Fruit fly (Drosophila melanogaster): ENCODE results near the gene ppk22.

The ppk22 gene

dm6 chr3R:24875939-24876842 is 16.6 kb upstream of the ppk22 start, which contains the start of gene CG3744 (continued):
- peak; percentile 95 for TF ChIP-seq CG10366 (GFP tag; IDR thresholded peaks at IDR 0.05)
- TF ChIP-seq sim (GFP tag; IDR thresholded peaks at IDR 0.05): peak; percentile 49; the same call in 1 of the 2 replicates
- no peak for TF ChIP-seq Tbp (GFP tag; optimal IDR thresholded peaks at IDR 0.05)
- TF ChIP-seq ara (GFP tag; IDR thresholded peaks at IDR 0.05): peak; percentile 92
- peak; percentile 93 for TF ChIP-seq sug (tag; optimal IDR thresholded peaks at IDR 0.05)
- peak; percentile 92 for TF ChIP-seq CG17361 (GFP tag; IDR thresholded peaks at IDR 0.05)
- TF ChIP-seq CG17912 (GFP tag; optimal IDR thresholded peaks at IDR 0.05): peak; percentile 56
- peak in 1 of 2 experiments; percentile 71 for TF ChIP-seq Dfd (GFP tag; optimal IDR thresholded peaks at IDR 0.05)
- TF ChIP-seq otp (GFP tag; IDR thresholded peaks at IDR 0.05): peak; percentile 93
- TF ChIP-seq CG14014 (GFP tag; IDR thresholded peaks at IDR 0.05): peak; percentile 95
- TF ChIP-seq ssp (GFP tag; IDR thresholded peaks at IDR 0.05): peak; percentile 86
- TF ChIP-seq seq (GFP tag; IDR thresholded peaks at IDR 0.05): peak; percentile 82
- peak; percentile 88 for TF ChIP-seq CG34224 (GFP tag; IDR thresholded peaks at IDR 0.05; ENCODE audit: partially characterized antibody)
- peak; percentile 75 to 77 for TF ChIP-seq Pdp1 (GFP tag; optimal IDR thresholded peaks at IDR 0.05)
- TF ChIP-seq crc (GFP tag; optimal IDR thresholded peaks at IDR 0.05): peak; percentile 25
- peak; percentile 85 for TF ChIP-seq CG32767 (GFP tag; IDR thresholded peaks at IDR 0.05)
- TF ChIP-seq CG8924 (tag; optimal IDR thresholded peaks at IDR 0.05): peak; percentile 90
- peak; percentile 89 for TF ChIP-seq CG18262 (tag; optimal IDR thresholded peaks at IDR 0.05)
- peak; percentile 84 for TF ChIP-seq Awh (GFP tag; IDR thresholded peaks at IDR 0.05)
- TF ChIP-seq CHES-1-like (GFP tag; optimal IDR thresholded peaks at IDR 0.05): peak; percentile 53
- peak; percentile 94 for TF ChIP-seq vnd (GFP tag; IDR thresholded peaks at IDR 0.05; ENCODE audit: partially characterized antibody)
- peak; percentile 96 for TF ChIP-seq knrl (GFP tag; IDR thresholded peaks at IDR 0.05; ENCODE audit: partially characterized antibody)
- peak; percentile 96 for TF ChIP-seq CG16813 (GFP tag; IDR thresholded peaks at IDR 0.05; ENCODE audit: partially characterized antibody)
- TF ChIP-seq CG12942 (GFP tag; optimal IDR thresholded peaks at IDR 0.05): peak; percentile 87
- TF ChIP-seq tll (GFP tag; optimal IDR thresholded peaks at IDR 0.05): no peak
- TF ChIP-seq CG13296 (GFP tag; optimal IDR thresholded peaks at IDR 0.05): peak; percentile 90

- TF ChIP-seq cas (GFP tag; IDR thresholded peaks at IDR 0.05) (no peak), CG30020 (tag; optimal IDR thresholded peaks at IDR 0.05) (peak; percentile 8), CG10267 (tag; optimal IDR thresholded peaks at IDR 0.05) (peak; percentile 47), yki (optimal IDR thresholded peaks at IDR 0.05) (no peak), knrl (GFP tag; IDR thresholded peaks at IDR 0.05; ENCODE audit: partially characterized antibody) (peak; percentile 27; the same call in 1 of the 3 replicates), ase (GFP tag; IDR thresholded peaks at IDR 0.05) (peak; percentile 36; the same call in 1 of the 3 replicates), sqz (GFP tag; optimal IDR thresholded peaks at IDR 0.05) (peak; percentile 43), Trl (optimal IDR thresholded peaks at IDR 0.05) (no peak), Trl (GFP tag; optimal IDR thresholded peaks at IDR 0.05) (no peak), E2f2 (GFP tag; IDR thresholded peaks at IDR 0.05) (peak; percentile 100), prd (optimal IDR thresholded peaks at IDR 0.05) (no peak), prd (GFP tag; IDR thresholded peaks at IDR 0.05) (0 out of 3 replicates have a peak, but pooled peaks have one; percentile 13), mirr (GFP tag; optimal IDR thresholded peaks at IDR 0.05) (peak; percentile 22), gt (GFP tag; IDR thresholded peaks at IDR 0.05) (no peak), scrt (GFP tag; optimal IDR thresholded peaks at IDR 0.05) (no peak), CTCF (GFP tag; optimal IDR thresholded peaks at IDR 0.05) (peak; percentile 58), CG8388 (GFP tag; optimal IDR thresholded peaks at IDR 0.05) (no peak), MBD-R2 (GFP tag; IDR thresholded peaks at IDR 0.05) (peak; percentile 68), ci (GFP tag; IDR thresholded peaks at IDR 0.05) (peak; percentile 67; the same call in 1 of the 3 replicates), Dad (GFP tag; optimal IDR thresholded peaks at IDR 0.05) (peak; percentile 2), sens (GFP tag) (peak; percentile 75), ac (GFP tag; optimal IDR thresholded peaks at IDR 0.05) (peak; percentile 35), trem (tag; optimal IDR thresholded peaks at IDR 0.05) (peak; percentile 79), repo (GFP tag; optimal IDR thresholded peaks at IDR 0.05) (peak; percentile 25), CG17359 (tag; optimal IDR thresholded peaks at IDR 0.05) (no peak)
Observed at dm6 chr3R:24870389-24871048, 10.9 kb upstream of the ppk22 start, which contains the start of gene CycB3. Gene CycB3, minus strand, starts transcription at chr3R:24870816.
